Worm (Caenorhabditis elegans) whole organism, L4/young adult: ENCODE data around the gene R107.9.

ENCODE experiments used
- W03F9.2 ChIP-seq: fragments of 150-350 bp; optimal IDR thresholded peaks from 2 replicates; lab custom pipeline; 2014; ENCODE audit warnings: missing biosample characterization, missing genetic modification characterization
- dao-5 ChIP-seq: sonication (generic microtip); optimal IDR thresholded peaks from 2 replicates; lab custom pipeline; 2016; ENCODE audit warnings: missing genotype, missing genetic modification characterization, moderate library complexity, missing compliant biosample characterization

ce11 chrIII:9083118-9083517 is 45.4 kb downstream of the R107.9 start:
- no peak for TF ChIP-seq W03F9.2 (tag; lab: Kevin White, UChicago)
- no peak for TF ChIP-seq dao-5 (tag; lab: Kevin White, UChicago)
